Fruit fly (Drosophila melanogaster) whole organism, embryonic: ENCODE data around the gene pod1.

Experiments
- ATbp ChIP-seq: fragments of 200-800 bp; sonication (Bioruptor generic); optimal IDR thresholded peaks from 2 replicates; lab custom pipeline; 2017; ENCODE audit warnings: missing biosample characterization, mild to moderate bottlenecking, missing genetic modification characterization, missing genetic modification reagents
- Atf-2 ChIP-seq: fragments of 200-800 bp; sonication (Bioruptor generic); optimal IDR thresholded peaks from 2 replicates; lab custom pipeline; 2016; ENCODE audit warnings: missing biosample characterization, missing genetic modification characterization
- CG10267 ChIP-seq: fragments of 200-800 bp; sonication (Bioruptor generic); optimal IDR thresholded peaks from 2 replicates; lab custom pipeline; 2018; ENCODE audit warnings: missing biosample characterization, mild to moderate bottlenecking, missing genetic modification characterization, moderate library complexity
- CG12071 ChIP-seq: fragments of 200-800 bp; sonication (Bioruptor generic); optimal IDR thresholded peaks from 3 replicates; lab custom pipeline; 2018; ENCODE audit warnings: missing biosample characterization, mild to moderate bottlenecking, missing genetic modification characterization
- CG1233 ChIP-seq: fragments of 200-800 bp; sonication (Bioruptor generic); optimal IDR thresholded peaks from 4 replicates; lab custom pipeline; 2018; ENCODE audit warnings: missing biosample characterization, mild to moderate bottlenecking, missing genetic modification characterization
- CG12659 ChIP-seq: fragments of 200-800 bp; sonication (Bioruptor generic); optimal IDR thresholded peaks from 3 replicates; lab custom pipeline; 2017; ENCODE audit warnings: mild to moderate bottlenecking, missing biosample characterization, missing genetic modification reagents, missing genetic modification characterization
- CG14014 ChIP-seq: fragments of 200-800 bp; sonication (Bioruptor generic); IDR thresholded peaks from 2 replicates; pipeline ENCODE4 v1.3.6; 2022; ENCODE audit warnings: missing biosample characterization, missing genetic modification characterization
- CG17829 ChIP-seq: fragments of 200-800 bp; optimal IDR thresholded peaks from 2 replicates; lab custom pipeline; 2019; ENCODE audit warnings: missing biosample characterization, mild to moderate bottlenecking, missing genetic modification characterization, moderate library complexity
- CG18476 ChIP-seq: fragments of 200-800 bp; sonication (Bioruptor generic); optimal IDR thresholded peaks from 2 replicates; lab custom pipeline; 2016; ENCODE audit warnings: missing biosample characterization, mild to moderate bottlenecking, missing genetic modification characterization
- CG2202 ChIP-seq: fragments of 200-800 bp; sonication (Bioruptor generic); optimal IDR thresholded peaks from 2 replicates; lab custom pipeline; 2018; ENCODE audit warnings: missing biosample characterization, mild to moderate bottlenecking, missing genetic modification characterization
- CG3163 ChIP-seq: fragments of 200-800 bp; sonication (Bioruptor generic); optimal IDR thresholded peaks from 3 replicates; lab custom pipeline; 2016; ENCODE audit warnings: missing biosample characterization, missing genetic modification characterization
- CG34376 ChIP-seq: fragments of 200-800 bp; sonication (Bioruptor generic); optimal IDR thresholded peaks from 2 replicates; lab custom pipeline; 2018; ENCODE audit warnings: missing biosample characterization, mild to moderate bottlenecking, missing genetic modification characterization
- CG34422 ChIP-seq: fragments of 200-800 bp; sonication (Bioruptor generic); IDR thresholded peaks from 3 replicates; pipeline ENCODE4 v1.3.6; 2022; ENCODE audit warnings: missing biosample characterization, missing genetic modification characterization
- CG4424 ChIP-seq: fragments of 200-800 bp; sonication (Bioruptor generic); optimal IDR thresholded peaks from 3 replicates; lab custom pipeline; 2016; ENCODE audit warnings: missing biosample characterization, missing genetic modification characterization
- CG6765 ChIP-seq: fragments of 200-800 bp; sonication (Bioruptor generic); optimal IDR thresholded peaks from 3 replicates; lab custom pipeline; 2017; ENCODE audit warnings: missing biosample characterization, mild to moderate bottlenecking, missing genetic modification characterization
- CG6791 ChIP-seq: fragments of 200-800 bp; sonication (Bioruptor generic); IDR thresholded peaks from 3 replicates; pipeline ENCODE4 v1.3.6; 2022; ENCODE audit warnings: missing biosample characterization, missing genetic modification characterization; ENCODE audit not compliant: partially characterized antibody
- CG7271 ChIP-seq: fragments of 200-800 bp; sonication (Bioruptor generic); optimal IDR thresholded peaks from 2 replicates; lab custom pipeline; 2018; ENCODE audit warnings: missing biosample characterization, mild to moderate bottlenecking, missing genetic modification characterization, moderate library complexity
- CrebB ChIP-seq: fragments of 200-800 bp; sonication (Bioruptor generic); optimal IDR thresholded peaks from 3 replicates; lab custom pipeline; 2018; ENCODE audit warnings: missing biosample characterization, mild to moderate bottlenecking, missing genetic modification characterization
- Hand ChIP-seq: fragments of 200-800 bp; sonication (Bioruptor generic); optimal IDR thresholded peaks from 2 replicates; lab custom pipeline; 2017; ENCODE audit warnings: mild to moderate bottlenecking, missing biosample characterization, missing genetic modification reagents, missing genetic modification characterization
- Hey ChIP-seq: fragments of 200-800 bp; sonication (Bioruptor generic); optimal IDR thresholded peaks from 3 replicates; lab custom pipeline; 2018; ENCODE audit warnings: missing biosample characterization, mild to moderate bottlenecking, missing genetic modification characterization
- Hmx ChIP-seq: fragments of 200-800 bp; sonication (Bioruptor generic); optimal IDR thresholded peaks from 2 replicates; lab custom pipeline; 2016; ENCODE audit warnings: missing biosample characterization, missing genetic modification characterization
- Hr78 ChIP-seq, 2 experiments: fragments of 200-800 bp in 1 of 2; fragments of >200 bp in 1 of 2; sonication (Bioruptor generic) in 1 of 2; optimal IDR thresholded peaks; 2 replicates each; lab custom pipeline; 2017 to 2019; ENCODE audit warnings: missing biosample characterization in 2 of 2, missing genetic modification characterization in 2 of 2, mild to moderate bottlenecking in 1 of 2, moderate library complexity in 1 of 2
- Oaz ChIP-seq: fragments of 200-800 bp; sonication (Bioruptor generic); IDR thresholded peaks from 2 replicates; pipeline ENCODE4 v1.3.6; 2022; ENCODE audit warnings: missing biosample characterization, missing genetic modification characterization
- Poxn ChIP-seq: fragments of 200-800 bp; sonication (Bioruptor generic); IDR thresholded peaks from 2 replicates; pipeline ENCODE4 v1.3.6; 2022; ENCODE audit warnings: missing biosample characterization, missing genetic modification characterization
- Six4 ChIP-seq: fragments of 200-800 bp; sonication (Bioruptor generic); optimal IDR thresholded peaks from 2 replicates; lab custom pipeline; 2016; ENCODE audit warnings: missing biosample characterization, missing genetic modification characterization
- Tbp ChIP-seq: fragments of >200 bp; optimal IDR thresholded peaks from 2 replicates; lab custom pipeline; 2018; ENCODE audit warnings: missing biosample characterization, missing genetic modification characterization
- Usf ChIP-seq: fragments of 200-800 bp; sonication (Bioruptor generic); optimal IDR thresholded peaks from 2 replicates; lab custom pipeline; 2017; ENCODE audit warnings: missing genotype, missing biosample characterization, missing genetic modification characterization
- crc ChIP-seq: fragments of 200-800 bp; sonication (Bioruptor generic); optimal IDR thresholded peaks from 2 replicates; lab custom pipeline; 2016; ENCODE audit warnings: missing biosample characterization, missing genetic modification characterization
- da ChIP-seq: fragments of 200-800 bp; sonication (Bioruptor generic); optimal IDR thresholded peaks from 2 replicates; lab custom pipeline; 2016; ENCODE audit warnings: missing biosample characterization, missing genetic modification characterization
- danr ChIP-seq: fragments of 200-800 bp; sonication (Bioruptor generic); IDR thresholded peaks from 2 replicates; pipeline ENCODE4 v1.3.6; 2022; ENCODE audit warnings: missing biosample characterization, missing genetic modification characterization
- dati ChIP-seq: fragments of 200-800 bp; sonication (Bioruptor generic); IDR thresholded peaks from 2 replicates; pipeline ENCODE4 v1.3.6; 2022; ENCODE audit warnings: missing biosample characterization, missing genetic modification characterization
- ems ChIP-seq: fragments of 200-800 bp; sonication (Bioruptor generic); optimal IDR thresholded peaks from 3 replicates; lab custom pipeline; 2016; ENCODE audit warnings: missing biosample characterization, missing genetic modification characterization
- eyg ChIP-seq: fragments of 200-800 bp; sonication (Bioruptor generic); optimal IDR thresholded peaks from 3 replicates; lab custom pipeline; 2016; ENCODE audit warnings: missing biosample characterization, missing genetic modification characterization
- gce ChIP-seq: fragments of 200-800 bp; sonication (Bioruptor generic); IDR thresholded peaks from 3 replicates; pipeline ENCODE4 v1.3.6; 2022; ENCODE audit warnings: missing biosample characterization, missing genetic modification characterization
- grau ChIP-seq: fragments of 200-800 bp; optimal IDR thresholded peaks from 3 replicates; lab custom pipeline; 2019; ENCODE audit warnings: missing biosample characterization, mild to moderate bottlenecking, missing genetic modification characterization, moderate library complexity
- gsb ChIP-seq: fragments of 200-800 bp; sonication (Bioruptor generic); IDR thresholded peaks from 2 replicates; pipeline ENCODE4 v1.3.6; 2022; ENCODE audit warnings: missing biosample characterization, missing genetic modification characterization
- ham ChIP-seq: fragments of 200-800 bp; sonication (Bioruptor generic); IDR thresholded peaks from 2 replicates; pipeline ENCODE4 v1.3.6; 2022; ENCODE audit warnings: missing biosample characterization, missing genetic modification characterization
- mld ChIP-seq: fragments of 200-800 bp; sonication (Bioruptor generic); IDR thresholded peaks from 3 replicates; pipeline ENCODE4 v1.3.6; 2022; ENCODE audit warnings: missing biosample characterization, missing genetic modification characterization; ENCODE audit not compliant: partially characterized antibody
- nerfin-2 ChIP-seq: fragments of 200-800 bp; sonication (Bioruptor generic); IDR thresholded peaks from 2 replicates; pipeline ENCODE4 v1.3.6; 2022; ENCODE audit warnings: missing biosample characterization, missing genetic modification characterization; ENCODE audit not compliant: partially characterized antibody
- nom ChIP-seq: fragments of 200-800 bp; sonication (Bioruptor generic); optimal IDR thresholded peaks from 2 replicates; lab custom pipeline; 2017; ENCODE audit warnings: missing biosample characterization, missing genetic modification characterization, mild to moderate bottlenecking, moderate library complexity, missing genetic modification reagents
- odd ChIP-seq: fragments of 200-800 bp; sonication (Bioruptor generic); optimal IDR thresholded peaks from 2 replicates; lab custom pipeline; 2017; ENCODE audit warnings: missing biosample characterization, mild to moderate bottlenecking, missing genetic modification characterization
- peb ChIP-seq: fragments of 200-800 bp; sonication (Bioruptor generic); IDR thresholded peaks from 2 replicates; pipeline ENCODE4 v1.3.6; 2022; ENCODE audit warnings: missing biosample characterization, missing genetic modification characterization
- pnt ChIP-seq: fragments of 200-800 bp; sonication (Bioruptor generic); optimal IDR thresholded peaks from 3 replicates; lab custom pipeline; 2016; ENCODE audit warnings: missing biosample characterization, missing genetic modification characterization
- pros ChIP-seq: fragments of 200-800 bp; sonication (Bioruptor generic); optimal IDR thresholded peaks from 3 replicates; lab custom pipeline; 2019; ENCODE audit warnings: missing biosample characterization, mild to moderate bottlenecking, missing genetic modification characterization, moderate library complexity
- psq ChIP-seq: fragments of 200-800 bp; sonication (Bioruptor generic); optimal IDR thresholded peaks from 2 replicates; lab custom pipeline; 2017; ENCODE audit warnings: missing biosample characterization, missing genetic modification characterization
- pzg ChIP-seq: fragments of 200-800 bp; sonication (Bioruptor generic); optimal IDR thresholded peaks from 3 replicates; lab custom pipeline; 2018; ENCODE audit warnings: missing biosample characterization, mild to moderate bottlenecking, missing genetic modification characterization, moderate library complexity
- run ChIP-seq: fragments of 200-800 bp; sonication (Bioruptor generic); optimal IDR thresholded peaks from 3 replicates; lab custom pipeline; 2018; ENCODE audit warnings: missing biosample characterization, mild to moderate bottlenecking, missing genetic modification characterization
- shn ChIP-seq: fragments of 200-800 bp; sonication (Bioruptor generic); optimal IDR thresholded peaks from 3 replicates; lab custom pipeline; 2016; ENCODE audit warnings: missing biosample characterization, missing genetic modification characterization
- slbo ChIP-seq: fragments of 200-800 bp; sonication (Bioruptor generic); IDR thresholded peaks from 2 replicates; pipeline ENCODE4 v1.3.6; 2022; ENCODE audit warnings: missing biosample characterization, missing genetic modification characterization
- vvl ChIP-seq: fragments of 200-800 bp; sonication (Bioruptor generic); IDR thresholded peaks from 2 replicates; pipeline ENCODE4 v1.3.6; 2022; ENCODE audit warnings: missing biosample characterization, missing genetic modification characterization
- wor ChIP-seq: fragments of 200-800 bp; sonication (Bioruptor generic); IDR thresholded peaks from 2 replicates; pipeline ENCODE4 v1.3.6; 2022; ENCODE audit warnings: missing biosample characterization, missing genetic modification characterization

The pod1 gene

dm6 chrX:6795987-6796691, 7.3 kb upstream of the pod1 start (continued):
- TF ChIP-seq CG34376 (GFP tag; lab: Kevin White, UChicago) (no peak), CG18476 (GFP tag; lab: Kevin White, UChicago) (no peak), ham (GFP tag; lab: Robert Waterston, UW) (no peak), CG14014 (GFP tag; lab: Robert Waterston, UW) (0 out of 2 replicates have a peak, but pooled peaks have one; percentile 37), gsb (GFP tag; lab: Robert Waterston, UW) (no peak), CG7271 (no peak), psq (GFP tag; lab: Kevin White, UChicago) (no peak), danr (GFP tag; lab: Robert Waterston, UW) (no peak), CG10267 (no peak), mld (GFP tag; lab: Robert Waterston, UW) (no peak), Six4 (no peak), CG6765 (GFP tag; lab: Kevin White, UChicago) (no peak), CrebB (tag; lab: Kevin White, UChicago) (no peak), pzg (no peak), Tbp (GFP tag; lab: Kevin White, UChicago) (no peak), peb (GFP tag; lab: Robert Waterston, UW) (no peak), CG2202 (tag; lab: Kevin White, UChicago) (no peak), pros (GFP tag; lab: Kevin White, UChicago) (no peak), gce (GFP tag; lab: Robert Waterston, UW) (0 out of 3 replicates have a peak, but pooled peaks have one; percentile 30), CG12659 (GFP tag; lab: Kevin White, UChicago) (no peak), eyg (GFP tag; lab: Kevin White, UChicago) (no peak), da (GFP tag; lab: Kevin White, UChicago) (no peak), Oaz (GFP tag; lab: Robert Waterston, UW) (no peak), grau (peak; percentile 13), CG17829 (tag; lab: Kevin White, UChicago) (no peak), Hey (tag; lab: Kevin White, UChicago) (no peak), Atf-2 (GFP tag; lab: Kevin White, UChicago) (no peak), CG1233 (no peak), nom (no peak), wor (GFP tag; lab: Robert Waterston, UW) (no peak), ATbp (no peak), CG6791 (no peak), CG3163 (GFP tag; lab: Kevin White, UChicago) (no peak), Usf (GFP tag; lab: Kevin White, UChicago) (no peak), odd (no peak), crc (peak; percentile 10), Hr78 (GFP tag; optimal IDR thresholded peaks at IDR 0.05; lab: Kevin White, UChicago) (peak in 1 of 2 experiments; percentile 30), run (tag; lab: Kevin White, UChicago) (no peak), ems (GFP tag; lab: Kevin White, UChicago) (no peak), Hmx (GFP tag; lab: Kevin White, UChicago) (no peak), Hand (GFP tag; lab: Kevin White, UChicago) (no peak), pnt (GFP tag; lab: Kevin White, UChicago) (no peak), vvl (GFP tag; lab: Robert Waterston, UW) (no peak), CG4424 (GFP tag; lab: Kevin White, UChicago) (no peak), CG34422 (GFP tag; lab: Robert Waterston, UW) (no peak), nerfin-2 (GFP tag; lab: Robert Waterston, UW) (no peak), shn (GFP tag; lab: Kevin White, UChicago) (no peak), dati (GFP tag; lab: Robert Waterston, UW) (no peak), Poxn (GFP tag; lab: Robert Waterston, UW) (no peak), CG12071 (GFP tag; lab: Kevin White, UChicago) (no peak), slbo (GFP tag; lab: Robert Waterston, UW) (peak; percentile 28; the same call in 1 of the 2 replicates)
